Fruit fly (Drosophila melanogaster) whole organism, prepupa: Measurements from ENCODE around the gene Snoo.
A peak's percentile ranks its signal among the peaks of the same experiment; 100 is the strongest.

ENCODE experiments used
- CG11294 ChIP-seq: fragments of 200-800 bp; sonication (Bioruptor generic); IDR thresholded peaks from 2 replicates; pipeline ENCODE4 v1.3.6; 2022; ENCODE audit warnings: missing biosample characterization, missing genetic modification characterization
- CG3919 ChIP-seq: fragments of 200-800 bp; sonication (Bioruptor generic); optimal IDR thresholded peaks from 3 replicates; lab custom pipeline; 2016; ENCODE audit warnings: missing biosample characterization, missing genetic modification characterization
- CG6163 ChIP-seq: fragments of 200-800 bp; sonication (Bioruptor generic); IDR thresholded peaks from 3 replicates; pipeline ENCODE4 v1.3.6; 2022; ENCODE audit warnings: missing biosample characterization, missing genetic modification characterization
- Hr38 ChIP-seq: sonication (Bioruptor generic); optimal IDR thresholded peaks from 2 replicates; lab custom pipeline; 2016; ENCODE audit warnings: missing biosample characterization, missing genetic modification characterization
- Sox102F ChIP-seq: fragments of 200-800 bp; sonication (Bioruptor generic); optimal IDR thresholded peaks from 2 replicates; lab custom pipeline; 2016; ENCODE audit warnings: missing biosample characterization, mild to moderate bottlenecking, missing genetic modification characterization
- acj6 ChIP-seq: fragments of 200-800 bp; sonication (Bioruptor generic); optimal IDR thresholded peaks from 3 replicates; lab custom pipeline; 2016; ENCODE audit warnings: missing biosample characterization, missing genetic modification characterization
- eg ChIP-seq: fragments of 200-800 bp; sonication (Bioruptor generic); IDR thresholded peaks from 3 replicates; pipeline ENCODE4 v1.3.6; 2022; ENCODE audit warnings: missing biosample characterization, missing genetic modification characterization
- esn ChIP-seq: fragments of 200-800 bp; sonication (Bioruptor generic); optimal IDR thresholded peaks from 2 replicates; lab custom pipeline; 2016; ENCODE audit warnings: missing biosample characterization, mild to moderate bottlenecking, missing genetic modification characterization, moderate library complexity
- spab ChIP-seq: fragments of 200-800 bp; sonication (Bioruptor generic); optimal IDR thresholded peaks from 2 replicates; lab custom pipeline; 2017; ENCODE audit warnings: missing biosample characterization, mild to moderate bottlenecking, missing genetic modification characterization, missing genetic modification reagents

- TF ChIP-seq acj6 (GFP tag; lab: Kevin White, UChicago), result no peak
- no peak for TF ChIP-seq CG11294 (GFP tag; lab: Robert Waterston, UW)
- no peak for TF ChIP-seq CG3919 (GFP tag; lab: Kevin White, UChicago)
- no peak for TF ChIP-seq Sox102F (GFP tag; lab: Kevin White, UChicago)
- no peak for TF ChIP-seq spab (GFP tag; lab: Kevin White, UChicago)
- 0 out of 3 replicates have a peak, but pooled peaks have one; percentile 42 for TF ChIP-seq CG6163 (GFP tag; lab: Robert Waterston, UW)
- TF ChIP-seq eg (GFP tag; lab: Robert Waterston, UW), result no peak
- TF ChIP-seq Hr38 (GFP tag; lab: Kevin White, UChicago), result no peak
- TF ChIP-seq esn (GFP tag; lab: Kevin White, UChicago), result no peak
Measured at dm6 chr2L:7967645-7968044, 16.4 kb downstream of the Snoo start.
